Fruit fly (Drosophila melanogaster): ENCODE results near the gene Mps1.

Gene Mps1

DNA sequence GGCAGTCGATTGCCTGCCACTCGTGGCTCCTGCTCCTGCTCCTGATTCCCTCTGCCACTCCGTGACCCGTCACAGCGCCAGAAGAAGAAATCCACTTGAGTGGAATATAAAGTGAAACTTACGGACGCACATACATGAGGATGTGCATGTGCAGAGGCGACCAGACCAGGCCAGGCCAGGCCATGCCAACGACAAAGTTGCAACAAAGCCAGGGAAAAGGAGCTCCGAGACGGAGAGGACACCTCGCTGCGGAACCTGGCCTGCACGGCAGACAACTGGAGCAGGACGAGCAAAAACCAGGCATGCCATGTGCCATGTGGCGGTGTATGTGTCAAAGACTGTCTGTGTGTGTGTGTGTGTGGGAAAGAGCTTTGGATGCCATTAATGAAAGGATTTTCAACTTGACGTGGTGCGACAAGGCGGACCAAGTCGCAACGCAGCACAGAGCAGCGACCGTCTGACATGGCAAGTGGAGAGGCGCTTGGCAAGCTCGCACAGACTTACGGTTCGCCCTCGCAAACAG is 38.6 kb downstream of the Mps1 start (continued):
- TF ChIP-seq CG2712 (tag; optimal IDR thresholded peaks at IDR 0.05) (no peak), CG6854 (GFP tag; optimal IDR thresholded peaks at IDR 0.05) (no peak), ranshi (GFP tag; IDR thresholded peaks at IDR 0.05) (no peak), CG17186 (GFP tag; optimal IDR thresholded peaks at IDR 0.05) (no peak), CG12299 (tag; optimal IDR thresholded peaks at IDR 0.05) (no peak), CG9727 (GFP tag; optimal IDR thresholded peaks at IDR 0.05) (no peak), CG4328 (GFP tag; optimal IDR thresholded peaks at IDR 0.05) (no peak), fd96Cb (tag; optimal IDR thresholded peaks at IDR 0.05) (no peak), HHEX (GFP tag; optimal IDR thresholded peaks at IDR 0.05) (no peak), cg (GFP tag; optimal IDR thresholded peaks at IDR 0.05) (peak; percentile 19), tap (tag; optimal IDR thresholded peaks at IDR 0.05) (no peak), dysf (GFP tag; IDR thresholded peaks at IDR 0.05) (no peak), row (GFP tag; IDR thresholded peaks at IDR 0.05) (no peak), nau (GFP tag; optimal IDR thresholded peaks at IDR 0.05) (no peak), CG9215 (GFP tag; IDR thresholded peaks at IDR 0.05) (no peak), ttk (GFP tag; IDR thresholded peaks at IDR 0.05) (no peak), sob (GFP tag; IDR thresholded peaks at IDR 0.05) (no peak), CG7987 (GFP tag; optimal IDR thresholded peaks at IDR 0.05) (no peak), CG4730 (GFP tag; IDR thresholded peaks at IDR 0.05) (no peak), CG11695 (GFP tag; IDR thresholded peaks at IDR 0.05) (no peak), gro (GFP tag; optimal IDR thresholded peaks at IDR 0.05) (no peak), dati (GFP tag; IDR thresholded peaks at IDR 0.05) (no peak), ato (GFP tag; IDR thresholded peaks at IDR 0.05; ENCODE audit: partially characterized antibody) (no peak), prd (optimal IDR thresholded peaks at IDR 0.05) (no peak), prd (GFP tag; IDR thresholded peaks at IDR 0.05) (no peak), zf30C (GFP tag; optimal IDR thresholded peaks at IDR 0.05) (no peak)

DNA sequence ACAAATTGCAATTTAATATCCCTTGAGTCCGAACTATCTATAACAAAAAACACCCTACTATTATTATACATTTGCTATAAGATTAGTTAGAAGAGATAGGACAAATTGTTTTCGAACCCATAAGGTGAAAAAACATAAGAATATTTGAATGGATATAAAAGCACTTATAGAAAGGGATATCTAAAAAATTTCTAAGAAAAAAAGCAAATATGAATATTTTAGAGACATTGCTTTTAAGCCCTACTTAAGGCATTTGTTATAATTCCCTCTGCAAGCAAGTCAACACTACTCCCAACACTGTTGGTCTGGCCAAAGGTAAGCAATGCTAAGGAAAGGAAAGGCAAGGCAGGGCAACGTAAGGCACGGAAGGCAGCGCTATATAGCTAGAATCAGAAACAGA is 39.3 kb downstream of the Mps1 start:
- TF ChIP-seq CG33213 (GFP tag; optimal IDR thresholded peaks at IDR 0.05): no peak
- no peak for TF ChIP-seq prd (optimal IDR thresholded peaks at IDR 0.05)
- 0 out of 3 replicates have a peak, but pooled peaks have one; percentile 10 for TF ChIP-seq prd (GFP tag; IDR thresholded peaks at IDR 0.05)
- peak; percentile 41 for TF ChIP-seq row (GFP tag; IDR thresholded peaks at IDR 0.05)
- TF ChIP-seq Atf-2 (GFP tag; optimal IDR thresholded peaks at IDR 0.05): no peak
- peak; percentile 2 for TF ChIP-seq CG8924 (tag; optimal IDR thresholded peaks at IDR 0.05)
- peak; percentile 83 for TF ChIP-seq Sry-β (GFP tag; optimal IDR thresholded peaks at IDR 0.05)
- TF ChIP-seq sens (GFP tag): peak; percentile 75
- no peak for TF ChIP-seq CG11695 (GFP tag; IDR thresholded peaks at IDR 0.05)
- no peak for TF ChIP-seq CG12744 (GFP tag; optimal IDR thresholded peaks at IDR 0.05)

DNA sequence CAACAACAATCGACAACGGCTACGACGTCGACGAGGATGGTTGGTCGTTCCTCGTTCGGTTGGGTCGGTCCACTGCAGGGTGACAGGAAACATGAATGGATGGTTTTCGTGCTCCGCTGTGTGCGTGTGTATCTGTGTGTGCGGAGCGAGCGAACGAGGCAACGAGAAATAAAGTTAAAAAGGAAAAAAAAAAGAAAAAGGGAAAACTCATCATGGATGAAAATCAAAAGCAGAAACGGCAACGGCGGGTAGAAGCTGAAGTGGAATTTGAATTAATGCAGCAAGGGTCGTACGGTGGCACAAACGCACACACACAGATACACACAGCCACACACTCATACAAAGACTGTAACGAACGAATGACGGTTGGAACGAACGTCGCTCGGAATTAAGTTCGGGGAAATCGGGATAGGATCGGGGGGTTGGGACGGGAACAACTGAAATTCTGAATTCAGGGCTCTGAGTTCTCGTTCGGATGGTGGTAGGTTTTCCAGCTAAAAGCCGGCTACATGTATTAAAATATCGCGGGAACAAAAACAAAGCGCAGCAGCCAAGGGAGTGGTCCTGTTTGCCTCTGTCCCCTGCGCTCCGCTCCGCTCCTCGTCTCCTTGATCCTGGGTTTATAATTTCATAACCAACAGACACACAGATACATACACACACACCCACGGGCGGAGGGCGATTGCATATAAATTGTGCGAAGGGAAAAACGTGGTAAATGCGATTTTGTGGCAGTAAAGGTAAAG is 40.0 kb downstream of the Mps1 start:
- no peak for TF ChIP-seq Ets65A (GFP tag)
- no peak for TF ChIP-seq CG12219 (GFP tag; optimal IDR thresholded peaks at IDR 0.05)
- TF ChIP-seq sd (tag; optimal IDR thresholded peaks at IDR 0.05): peak; percentile 26
- TF ChIP-seq Antp (GFP tag; optimal IDR thresholded peaks at IDR 0.05): no peak
- TF ChIP-seq tup (GFP tag; optimal IDR thresholded peaks at IDR 0.05): no peak
- TF ChIP-seq CG13424 (tag; optimal IDR thresholded peaks at IDR 0.05): no peak
- TF ChIP-seq CG11696 (GFP tag; IDR thresholded peaks at IDR 0.05): no peak
- peak; percentile 18 for TF ChIP-seq CG7745 (tag; optimal IDR thresholded peaks at IDR 0.05)
- no peak for TF ChIP-seq CG8924 (tag; optimal IDR thresholded peaks at IDR 0.05)
- no peak for TF ChIP-seq tap (tag; optimal IDR thresholded peaks at IDR 0.05)
- TF ChIP-seq ci (GFP tag; IDR thresholded peaks at IDR 0.05): peak; percentile 24; the same call in 1 of the 3 replicates
- no peak for TF ChIP-seq MBD-R2 (GFP tag; IDR thresholded peaks at IDR 0.05)
- no peak for TF ChIP-seq CG6791 (GFP tag; IDR thresholded peaks at IDR 0.05; ENCODE audit: partially characterized antibody)
- TF ChIP-seq CG7963 (GFP tag; IDR thresholded peaks at IDR 0.05; ENCODE audit: partially characterized antibody): no peak
- no peak for TF ChIP-seq chm (GFP tag; IDR thresholded peaks at IDR 0.05)
- TF ChIP-seq CG7786 (GFP tag; optimal IDR thresholded peaks at IDR 0.05): no peak
- TF ChIP-seq CG14710 (tag; optimal IDR thresholded peaks at IDR 0.05): no peak
- TF ChIP-seq cad (GFP tag; optimal IDR thresholded peaks at IDR 0.05): peak; percentile 12
- TF ChIP-seq CG2199 (GFP tag; IDR thresholded peaks at IDR 0.05): 0 out of 3 replicates have a peak, but pooled peaks have one; percentile 17
